Fruit fly (Drosophila melanogaster): ENCODE data around the gene Timp.

Gene Timp

DNA sequence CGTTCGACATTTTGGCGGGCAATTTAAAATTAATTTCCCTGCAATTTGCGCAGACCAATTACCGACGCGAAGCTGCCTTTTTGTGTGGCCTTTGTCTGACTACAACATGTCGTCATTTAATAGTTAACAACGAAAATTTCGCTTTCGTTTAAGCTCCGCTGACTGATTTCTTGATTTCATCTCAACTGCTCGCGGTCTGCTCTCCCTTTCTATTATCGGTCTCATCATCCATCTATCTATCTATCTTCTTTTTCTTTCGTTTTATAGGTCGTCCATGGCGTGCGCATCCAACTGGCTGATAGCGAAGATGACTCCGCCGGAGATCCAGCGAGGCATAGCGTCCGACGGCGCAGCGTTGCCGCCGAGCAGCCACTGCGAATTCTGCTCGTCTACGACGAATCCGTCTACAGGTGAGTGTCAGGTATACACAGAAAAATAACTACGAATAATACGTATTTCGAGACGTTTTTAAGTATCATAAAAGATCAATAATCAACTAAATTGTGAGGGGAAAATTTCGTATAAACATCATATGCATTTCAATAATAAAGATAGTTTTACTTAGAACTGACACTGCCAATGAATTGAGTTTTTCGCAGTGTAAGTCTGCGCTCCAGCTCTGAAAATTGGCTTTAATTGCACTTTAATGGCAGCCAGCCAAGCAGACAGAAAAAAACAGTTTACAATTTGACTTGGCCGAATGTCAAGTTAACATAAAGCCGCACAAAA is 58.7 kb downstream of the Timp start:
- TF ChIP-seq CG12768 (GFP tag; optimal IDR thresholded peaks at IDR 0.05) (no peak), kay (GFP tag; ENCODE audit: borderline replicate concordance) (no peak), pad (GFP tag; optimal IDR thresholded peaks at IDR 0.05) (no peak), CG11617 (GFP tag; optimal IDR thresholded peaks at IDR 0.05) (no peak), tj (GFP tag; optimal IDR thresholded peaks at IDR 0.05) (no peak), CG14711 (tag; optimal IDR thresholded peaks at IDR 0.05) (no peak), ovo (GFP tag; optimal IDR thresholded peaks at IDR 0.05) (no peak), Hr96 (GFP tag; optimal IDR thresholded peaks at IDR 0.05) (no peak), Mnt (GFP tag; optimal IDR thresholded peaks at IDR 0.05) (no peak), CG7101 (tag; optimal IDR thresholded peaks at IDR 0.05) (no peak), toe (GFP tag; optimal IDR thresholded peaks at IDR 0.05) (no peak), CG33017 (tag; optimal IDR thresholded peaks at IDR 0.05) (no peak), Crg-1 (GFP tag; optimal IDR thresholded peaks at IDR 0.05) (no peak), Clk (GFP tag; optimal IDR thresholded peaks at IDR 0.05) (no peak), cic (GFP tag; optimal IDR thresholded peaks at IDR 0.05) (no peak), CG5204 (GFP tag; optimal IDR thresholded peaks at IDR 0.05) (no peak), CG7045 (GFP tag; optimal IDR thresholded peaks at IDR 0.05) (no peak), CG1620 (GFP tag; optimal IDR thresholded peaks at IDR 0.05) (no peak), cnc (optimal IDR thresholded peaks at IDR 0.05) (no peak)
